Worm (Caenorhabditis elegans) whole organism, midembryonic: ENCODE results near the gene erp-44.3.

Experiments used
- T22C8.4 ChIP-seq: fragments of 200-800 bp; sonication (Bioruptor generic); IDR thresholded peaks from 2 replicates; pipeline ENCODE4 v1.3.6; 2022; ENCODE audit warnings: missing genetic modification characterization, missing compliant biosample characterization
- flt-1 ChIP-seq: fragments of 200-800 bp; sonication (Bioruptor generic); IDR thresholded peaks from 2 replicates; pipeline ENCODE4 v1.3.6; 2022; ENCODE audit warnings: missing genetic modification characterization, missing compliant biosample characterization

DNA sequence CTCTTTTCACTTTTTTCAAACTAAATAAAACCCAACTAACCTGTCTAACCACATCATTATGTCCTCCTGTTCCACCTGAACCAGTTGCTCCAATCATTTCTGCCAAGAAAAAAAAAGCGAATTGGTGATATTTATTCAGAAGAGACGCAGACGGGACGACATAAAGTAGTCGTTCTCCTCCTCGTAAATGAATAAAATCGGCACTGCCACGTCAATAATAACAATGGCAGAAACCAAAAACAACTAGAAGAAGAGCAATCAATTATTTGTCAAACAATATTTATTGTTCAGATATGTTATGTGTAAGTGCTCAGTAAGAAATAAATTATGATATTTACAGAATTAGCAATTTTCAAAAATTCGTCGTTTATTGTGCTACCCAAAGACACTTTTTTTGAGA, 14.9 kb upstream of the erp-44.3 start, which contains the start of gene rabs-5:
- no peak for TF ChIP-seq flt-1 (GFP tag; lab: Robert Waterston, UW)
- TF ChIP-seq T22C8.4 = no peak
